Fruit fly (Drosophila melanogaster) whole organism, wandering third instar larva: ENCODE results near the gene kni.
A peak's percentile ranks its signal among the peaks of the same experiment; 100 is the strongest.

Source experiments
- Abd-B ChIP-seq: fragments of >200 bp; optimal IDR thresholded peaks from 2 replicates; lab custom pipeline; 2017; ENCODE audit warnings: missing biosample characterization, missing genetic modification characterization
- CG32264 ChIP-seq: fragments of 200-800 bp; sonication (Bioruptor generic); optimal IDR thresholded peaks from 2 replicates; lab custom pipeline; 2016; ENCODE audit warnings: missing biosample characterization, missing genetic modification characterization
- CrebA ChIP-seq: fragments of 200-800 bp; sonication (Bioruptor generic); optimal IDR thresholded peaks from 2 replicates; lab custom pipeline; 2016; ENCODE audit warnings: missing biosample characterization, mild to moderate bottlenecking, missing genetic modification characterization, borderline replicate concordance
- Dfd ChIP-seq: fragments of >200 bp; optimal IDR thresholded peaks from 2 replicates; lab custom pipeline; 2017; ENCODE audit warnings: missing biosample characterization, missing genetic modification characterization
- GATAd ChIP-seq: sonication (Bioruptor generic); optimal IDR thresholded peaks from 2 replicates; lab custom pipeline; 2016; ENCODE audit warnings: missing biosample characterization, missing genetic modification characterization
- HLH106 ChIP-seq: fragments of 200-800 bp; optimal IDR thresholded peaks from 3 replicates; lab custom pipeline; 2019; ENCODE audit warnings: missing biosample characterization, mild to moderate bottlenecking, missing genetic modification characterization, moderate library complexity
- Hnf4 ChIP-seq: fragments of 200-800 bp; sonication (Bioruptor generic); optimal IDR thresholded peaks from 2 replicates; lab custom pipeline; 2016; ENCODE audit warnings: missing biosample characterization, mild to moderate bottlenecking, missing genetic modification characterization
- Hr83 ChIP-seq: fragments of 200-300 bp; sonication (Bioruptor generic); optimal IDR thresholded peaks from 2 replicates; lab custom pipeline; 2016; ENCODE audit warnings: missing biosample characterization, mild to moderate bottlenecking, missing genetic modification characterization, moderate library complexity; ENCODE audit not compliant: poor library complexity, severe bottlenecking
- Jra ChIP-seq: sonication (Bioruptor generic); optimal IDR thresholded peaks from 2 replicates; lab custom pipeline; 2016; ENCODE audit warnings: missing biosample characterization, missing genetic modification characterization
- Mio ChIP-seq: sonication (Bioruptor generic); optimal IDR thresholded peaks from 2 replicates; lab custom pipeline; 2016; ENCODE audit warnings: missing biosample characterization, missing genetic modification characterization
- N ChIP-seq: fragments of >200 bp; optimal IDR thresholded peaks from 2 replicates; lab custom pipeline; 2018; ENCODE audit warnings: missing biosample characterization, missing external identifiers, missing genetic modification characterization
- OdsH ChIP-seq: fragments of 200-800 bp; sonication (Bioruptor generic); optimal IDR thresholded peaks from 2 replicates; lab custom pipeline; 2016; ENCODE audit warnings: missing biosample characterization, mild to moderate bottlenecking, missing genetic modification characterization
- Sp1 ChIP-seq: fragments of 200-800 bp; sonication (Bioruptor generic); optimal IDR thresholded peaks from 3 replicates; lab custom pipeline; 2019; ENCODE audit warnings: missing biosample characterization, mild to moderate bottlenecking, missing genetic modification characterization, moderate library complexity
- Vsx2 ChIP-seq: fragments of 200-300, 225-300 bp; sonication (Bioruptor generic); optimal IDR thresholded peaks from 2 replicates; lab custom pipeline; 2018; ENCODE audit warnings: missing biosample characterization, missing genetic modification characterization; ENCODE audit not compliant: partially characterized antibody
- br ChIP-seq: fragments of 200-800 bp; sonication (Bioruptor generic); optimal IDR thresholded peaks from 2 replicates; lab custom pipeline; 2016; ENCODE audit warnings: missing biosample characterization, missing genetic modification characterization
- brk ChIP-seq: fragments of 200-800 bp; sonication (Bioruptor generic); optimal IDR thresholded peaks from 2 replicates; lab custom pipeline; 2016; ENCODE audit warnings: missing biosample characterization, mild to moderate bottlenecking, missing genetic modification characterization
- dl ChIP-seq, 2 experiments: fragments of 175-275, 200-275 bp in 1 of 2; fragments of 200-275 bp in 1 of 2; sonication (Bioruptor generic); optimal IDR thresholded peaks; lab custom pipeline; 2018; ENCODE audit warnings: mild to moderate bottlenecking in 2 of 2, missing biosample characterization in 2 of 2, missing genetic modification characterization in 2 of 2, moderate library complexity in 2 of 2; ENCODE audit not compliant: partially characterized antibody in 2 of 2, insufficient read depth in 1 of 2
- dmrt93B ChIP-seq: fragments of 200-800 bp; sonication (Bioruptor generic); optimal IDR thresholded peaks from 2 replicates; lab custom pipeline; 2018; ENCODE audit warnings: missing biosample characterization, mild to moderate bottlenecking, missing genetic modification characterization
- dsf ChIP-seq: sonication (Bioruptor generic); optimal IDR thresholded peaks from 2 replicates; lab custom pipeline; 2016; ENCODE audit warnings: missing biosample characterization, missing genetic modification characterization, borderline replicate concordance
- ey ChIP-seq: fragments of 200-800 bp; sonication (Bioruptor generic); optimal IDR thresholded peaks from 2 replicates; lab custom pipeline; 2016; ENCODE audit warnings: missing biosample characterization, missing genetic modification characterization
- foxo ChIP-seq, 2 experiments: fragments of 200-800 bp; sonication (Bioruptor generic); optimal IDR thresholded peaks; 2 replicates in 1 of 2; 3 replicates in 1 of 2; lab custom pipeline; 2016 to 2017; ENCODE audit warnings: missing biosample characterization in 2 of 2, missing genetic modification characterization in 2 of 2
- fru ChIP-seq: fragments of 200-800 bp; sonication (Bioruptor generic); optimal IDR thresholded peaks from 3 replicates; lab custom pipeline; 2016; ENCODE audit warnings: missing biosample characterization, mild to moderate bottlenecking, missing genetic modification characterization
- h ChIP-seq: fragments of 200-800 bp; sonication (Bioruptor generic); optimal IDR thresholded peaks from 3 replicates; lab custom pipeline; 2016; ENCODE audit warnings: missing biosample characterization, mild to moderate bottlenecking, missing genetic modification characterization
- jim ChIP-seq: fragments of 175-275, 200-325 bp; sonication (Bioruptor generic); optimal IDR thresholded peaks from 2 replicates; lab custom pipeline; 2016; ENCODE audit warnings: missing biosample characterization, mild to moderate bottlenecking, missing genetic modification characterization
- lola ChIP-seq: fragments of >200 bp; optimal IDR thresholded peaks from 2 replicates; lab custom pipeline; 2017; ENCODE audit warnings: missing biosample characterization, missing genetic modification characterization
- pan ChIP-seq: fragments of >200 bp; optimal IDR thresholded peaks from 2 replicates; lab custom pipeline; 2017
- psq ChIP-seq: fragments of 200-800 bp; sonication (Bioruptor generic); optimal IDR thresholded peaks from 3 replicates; lab custom pipeline; 2017; ENCODE audit warnings: missing biosample characterization, mild to moderate bottlenecking, missing genetic modification characterization, moderate library complexity
- rgr ChIP-seq: fragments of 200-800 bp; sonication (Bioruptor generic); optimal IDR thresholded peaks from 3 replicates; lab custom pipeline; 2016; ENCODE audit warnings: missing biosample characterization, mild to moderate bottlenecking, missing genetic modification characterization
- sage ChIP-seq: fragments of 200-800 bp; sonication (Bioruptor generic); optimal IDR thresholded peaks from 2 replicates; lab custom pipeline; 2016; ENCODE audit warnings: missing biosample characterization, mild to moderate bottlenecking, missing genetic modification characterization
- sv ChIP-seq: fragments of 200-800 bp; sonication (Bioruptor generic); optimal IDR thresholded peaks from 3 replicates; lab custom pipeline; 2016; ENCODE audit warnings: missing biosample characterization, missing genetic modification characterization
- tai ChIP-seq: sonication (Bioruptor generic); optimal IDR thresholded peaks from 2 replicates; lab custom pipeline; 2016; ENCODE audit warnings: missing biosample characterization, missing genetic modification characterization
- usp ChIP-seq: fragments of >200 bp; optimal IDR thresholded peaks from 2 replicates; lab custom pipeline; 2017; ENCODE audit warnings: missing biosample characterization, missing genetic modification characterization
- woc ChIP-seq: sonication (Bioruptor generic); optimal IDR thresholded peaks from 2 replicates; lab custom pipeline; 2016; ENCODE audit warnings: missing biosample characterization, mild to moderate bottlenecking, missing genetic modification characterization

kni gene

dm6 chr3L:20661905-20662508 is 33.2 kb downstream of the kni start:
- TF ChIP-seq psq (GFP tag; lab: Kevin White, UChicago) = no peak
- TF ChIP-seq lola (GFP tag; lab: Kevin White, UChicago) = no peak
- no peak for TF ChIP-seq sv (GFP tag; lab: Kevin White, UChicago)
- TF ChIP-seq foxo (GFP tag; optimal IDR thresholded peaks at IDR 0.05; lab: Kevin White, UChicago) = no peak
- TF ChIP-seq Hnf4 (GFP tag; lab: Kevin White, UChicago) = no peak
- TF ChIP-seq sage (GFP tag; lab: Kevin White, UChicago) = no peak
- TF ChIP-seq brk (GFP tag; lab: Kevin White, UChicago) = no peak
- no peak for TF ChIP-seq ey (GFP tag; lab: Kevin White, UChicago)
- no peak for TF ChIP-seq Hr83
- TF ChIP-seq Mio = no peak
- TF ChIP-seq dsf = no peak
- TF ChIP-seq Sp1 (GFP tag; lab: Kevin White, UChicago) = no peak
- TF ChIP-seq Vsx2 = no peak

- TF ChIP-seq foxo (GFP tag; optimal IDR thresholded peaks at IDR 0.05; lab: Kevin White, UChicago) (no peak), Abd-B (GFP tag; lab: Kevin White, UChicago) (no peak), br (GFP tag; lab: Kevin White, UChicago) (no peak)
These were observed 34.0 kb downstream of the kni start for dm6 chr3L:20661178-20661577.

dm6 chr3L:20657116-20657515 is 38.1 kb downstream of the kni start:
- TF ChIP-seq foxo (GFP tag; optimal IDR thresholded peaks at IDR 0.05; lab: Kevin White, UChicago) (no peak), Sp1 (GFP tag; lab: Kevin White, UChicago) (peak; percentile 10), Jra (GFP tag; lab: Kevin White, UChicago) (no peak), Hnf4 (GFP tag; lab: Kevin White, UChicago) (peak; percentile 8), psq (GFP tag; lab: Kevin White, UChicago) (peak; percentile 8), sv (GFP tag; lab: Kevin White, UChicago) (no peak), Dfd (no peak), ey (GFP tag; lab: Kevin White, UChicago) (no peak), woc (GFP tag; lab: Kevin White, UChicago) (peak; percentile 14), OdsH (GFP tag; lab: Kevin White, UChicago) (peak; percentile 1)

dm6 chr3L:20648957-20649356 is 46.2 kb downstream of the kni start:
- TF ChIP-seq OdsH (GFP tag; lab: Kevin White, UChicago) (peak; percentile 80), brk (GFP tag; lab: Kevin White, UChicago) (peak; percentile 77), Dfd (no peak), dmrt93B (GFP tag; lab: Kevin White, UChicago) (peak; percentile 65), Hr83 (no peak), Jra (GFP tag; lab: Kevin White, UChicago) (peak; percentile 65), fru (GFP tag; lab: Kevin White, UChicago) (peak; percentile 85), sage (GFP tag; lab: Kevin White, UChicago) (no peak), psq (GFP tag; lab: Kevin White, UChicago) (peak; percentile 72), br (GFP tag; lab: Kevin White, UChicago) (peak; percentile 84), GATAd (peak; percentile 44), h (peak; percentile 86), Hnf4 (GFP tag; lab: Kevin White, UChicago) (peak; percentile 81), usp (no peak), Sp1 (GFP tag; lab: Kevin White, UChicago) (peak; percentile 77), jim (GFP tag; lab: Kevin White, UChicago) (no peak), dsf (no peak), tai (GFP tag; lab: Kevin White, UChicago) (peak; percentile 52), lola (GFP tag; lab: Kevin White, UChicago) (no peak), Vsx2 (no peak), N (GFP tag; lab: Kevin White, UChicago) (no peak), ey (GFP tag; lab: Kevin White, UChicago) (peak; percentile 81), rgr (peak; percentile 82), CG32264 (GFP tag; lab: Kevin White, UChicago) (peak; percentile 79), HLH106 (tag; lab: Kevin White, UChicago) (peak; percentile 71), dl (GFP tag; optimal IDR thresholded peaks at IDR 0.05; lab: Kevin White, UChicago; ENCODE audit: insufficient read depth in 1 of 2, partially characterized antibody in 2 of 2) (no peak), woc (GFP tag; lab: Kevin White, UChicago) (peak; percentile 77), sv (GFP tag; lab: Kevin White, UChicago) (no peak), Mio (no peak), pan (lab: Kevin White, UChicago) (no peak), CrebA (GFP tag; lab: Kevin White, UChicago) (no peak), foxo (GFP tag; optimal IDR thresholded peaks at IDR 0.05; lab: Kevin White, UChicago) (peak in 1 of 2 experiments; percentile 85)
